Fruit fly (Drosophila melanogaster) whole organism, prepupa: ENCODE data around the gene btd.

Experiments
- Blimp-1 ChIP-seq: fragments of 200-800 bp; sonication (Bioruptor generic); optimal IDR thresholded peaks from 3 replicates; lab custom pipeline; 2017; ENCODE audit warnings: missing biosample characterization, missing genetic modification characterization, mild to moderate bottlenecking, moderate library complexity, missing genetic modification reagents
- CG10631 ChIP-seq: fragments of 200-800 bp; sonication (Bioruptor generic); optimal IDR thresholded peaks from 2 replicates; lab custom pipeline; 2016; ENCODE audit warnings: missing biosample characterization, missing genetic modification characterization
- CG15336 ChIP-seq: fragments of 200-800 bp; sonication (Bioruptor generic); IDR thresholded peaks from 2 replicates; pipeline ENCODE4 v1.3.6; 2022; ENCODE audit warnings: missing biosample characterization, missing genetic modification characterization
- CG1621 ChIP-seq: fragments of 200-800 bp; sonication (Bioruptor generic); optimal IDR thresholded peaks from 3 replicates; lab custom pipeline; 2018; ENCODE audit warnings: missing biosample characterization, mild to moderate bottlenecking, missing genetic modification characterization
- CG16779 ChIP-seq: fragments of 200-800 bp; sonication (Bioruptor generic); optimal IDR thresholded peaks from 3 replicates; lab custom pipeline; 2017; ENCODE audit warnings: missing biosample characterization, mild to moderate bottlenecking, missing genetic modification characterization
- CG3032 ChIP-seq: fragments of 200-800 bp; optimal IDR thresholded peaks from 2 replicates; lab custom pipeline; 2019; ENCODE audit warnings: missing biosample characterization, mild to moderate bottlenecking, missing genetic modification characterization, moderate library complexity
- CG32006 ChIP-seq: fragments of 200-800 bp; sonication (Bioruptor generic); optimal IDR thresholded peaks from 3 replicates; lab custom pipeline; 2017; ENCODE audit warnings: missing biosample characterization, mild to moderate bottlenecking, missing genetic modification characterization
- CG3919 ChIP-seq: fragments of 200-800 bp; sonication (Bioruptor generic); optimal IDR thresholded peaks from 3 replicates; lab custom pipeline; 2016; ENCODE audit warnings: missing biosample characterization, missing genetic modification characterization
- CG6163 ChIP-seq: fragments of 200-800 bp; sonication (Bioruptor generic); IDR thresholded peaks from 3 replicates; pipeline ENCODE4 v1.3.6; 2022; ENCODE audit warnings: missing biosample characterization, missing genetic modification characterization
- CG6276 ChIP-seq: fragments of 200-800 bp; sonication (Bioruptor generic); optimal IDR thresholded peaks from 2 replicates; lab custom pipeline; 2017; ENCODE audit warnings: missing biosample characterization, mild to moderate bottlenecking, missing genetic modification characterization
- CG6792 ChIP-seq: fragments of 200-800 bp; sonication (Bioruptor generic); optimal IDR thresholded peaks from 3 replicates; lab custom pipeline; 2016; ENCODE audit warnings: missing biosample characterization, missing genetic modification characterization
- CG6808 ChIP-seq: fragments of 200-800 bp; sonication (Bioruptor generic); optimal IDR thresholded peaks from 3 replicates; lab custom pipeline; 2017; ENCODE audit warnings: missing biosample characterization, missing genetic modification characterization, mild to moderate bottlenecking, moderate library complexity, missing genetic modification reagents
- CG6854 ChIP-seq: fragments of 200-800 bp; sonication (Bioruptor generic); optimal IDR thresholded peaks from 2 replicates; lab custom pipeline; 2017; ENCODE audit warnings: missing biosample characterization, mild to moderate bottlenecking, missing genetic modification characterization
- CG7368 ChIP-seq: fragments of 200-800 bp; sonication (Bioruptor generic); optimal IDR thresholded peaks from 3 replicates; lab custom pipeline; 2016; ENCODE audit warnings: missing biosample characterization, missing genetic modification characterization
- CG8119 ChIP-seq: fragments of 200-800 bp; sonication (Bioruptor generic); IDR thresholded peaks from 3 replicates; pipeline ENCODE4 v1.3.6; 2022; ENCODE audit warnings: missing biosample characterization, missing genetic modification characterization
- CG8632 ChIP-seq: fragments of 200-800 bp; sonication (Bioruptor generic); optimal IDR thresholded peaks from 3 replicates; lab custom pipeline; 2016; ENCODE audit warnings: missing biosample characterization, missing genetic modification characterization
- CG9139 ChIP-seq: fragments of 200-800 bp; sonication (Bioruptor generic); optimal IDR thresholded peaks from 3 replicates; lab custom pipeline; 2017; ENCODE audit warnings: missing biosample characterization, mild to moderate bottlenecking, missing genetic modification characterization
- Eip75B ChIP-seq: fragments of 200-800 bp; sonication (Bioruptor generic); optimal IDR thresholded peaks from 3 replicates; lab custom pipeline; 2016; ENCODE audit warnings: missing biosample characterization, missing genetic modification characterization
- Eip78C ChIP-seq: fragments of 200-800 bp; sonication (Bioruptor generic); peaks from one replicate; lab custom pipeline; 2016; ENCODE audit warnings: missing biosample characterization, missing genetic modification characterization
- Ets21C ChIP-seq: fragments of 200-800 bp; sonication (Bioruptor generic); optimal IDR thresholded peaks from 3 replicates; lab custom pipeline; 2016; ENCODE audit warnings: missing biosample characterization, missing genetic modification characterization
- Hr38 ChIP-seq: sonication (Bioruptor generic); optimal IDR thresholded peaks from 2 replicates; lab custom pipeline; 2016; ENCODE audit warnings: missing biosample characterization, missing genetic modification characterization
- Hr39 ChIP-seq: fragments of 200-800 bp; sonication (Bioruptor generic); optimal IDR thresholded peaks from 2 replicates; lab custom pipeline; 2016; ENCODE audit warnings: missing biosample characterization, missing genetic modification characterization
- Hr4 ChIP-seq: fragments of 200-800 bp; sonication (Bioruptor generic); optimal IDR thresholded peaks from 3 replicates; lab custom pipeline; 2016; ENCODE audit warnings: missing biosample characterization, missing genetic modification characterization
- Met ChIP-seq: fragments of 200-800 bp; sonication (Bioruptor generic); optimal IDR thresholded peaks from 3 replicates; lab custom pipeline; 2016; ENCODE audit warnings: missing biosample characterization, missing genetic modification characterization
- Smox ChIP-seq: fragments of 200-800 bp; sonication (Bioruptor generic); optimal IDR thresholded peaks from 3 replicates; lab custom pipeline; 2016; ENCODE audit warnings: missing biosample characterization, missing genetic modification characterization
- Sox102F ChIP-seq: fragments of 200-800 bp; sonication (Bioruptor generic); optimal IDR thresholded peaks from 2 replicates; lab custom pipeline; 2016; ENCODE audit warnings: missing biosample characterization, mild to moderate bottlenecking, missing genetic modification characterization
- Sox14 ChIP-seq: fragments of 200-800 bp; sonication (Bioruptor generic); optimal IDR thresholded peaks from 3 replicates; lab custom pipeline; 2016; ENCODE audit warnings: missing biosample characterization, missing genetic modification characterization
- Sox15 ChIP-seq: fragments of 200-800 bp; sonication (Bioruptor generic); optimal IDR thresholded peaks from 3 replicates; lab custom pipeline; 2016; ENCODE audit warnings: missing biosample characterization, missing genetic modification characterization
- achi ChIP-seq: fragments of 200-800 bp; sonication (Bioruptor generic); optimal IDR thresholded peaks from 3 replicates; lab custom pipeline; 2016; ENCODE audit warnings: missing biosample characterization, missing genetic modification characterization
- acj6 ChIP-seq: fragments of 200-800 bp; sonication (Bioruptor generic); optimal IDR thresholded peaks from 3 replicates; lab custom pipeline; 2016; ENCODE audit warnings: missing biosample characterization, missing genetic modification characterization
- cyc ChIP-seq: fragments of 200-800 bp; sonication (Bioruptor generic); optimal IDR thresholded peaks from 3 replicates; lab custom pipeline; 2016; ENCODE audit warnings: missing biosample characterization, missing genetic modification characterization
- dac ChIP-seq: fragments of 200-800 bp; sonication (Bioruptor generic); optimal IDR thresholded peaks from 2 replicates; lab custom pipeline; 2017; ENCODE audit warnings: missing biosample characterization, mild to moderate bottlenecking, missing genetic modification characterization
- dsx ChIP-seq: fragments of 200-800 bp; optimal IDR thresholded peaks from 3 replicates; lab custom pipeline; 2019; ENCODE audit warnings: missing biosample characterization, mild to moderate bottlenecking, missing genetic modification characterization, moderate library complexity; ENCODE audit not compliant: poor library complexity, severe bottlenecking
- eg ChIP-seq: fragments of 200-800 bp; sonication (Bioruptor generic); IDR thresholded peaks from 3 replicates; pipeline ENCODE4 v1.3.6; 2022; ENCODE audit warnings: missing biosample characterization, missing genetic modification characterization
- esn ChIP-seq: fragments of 200-800 bp; sonication (Bioruptor generic); optimal IDR thresholded peaks from 2 replicates; lab custom pipeline; 2016; ENCODE audit warnings: missing biosample characterization, mild to moderate bottlenecking, missing genetic modification characterization, moderate library complexity
- fd59A ChIP-seq: fragments of 200-800 bp; sonication (Bioruptor generic); optimal IDR thresholded peaks from 2 replicates; lab custom pipeline; 2017; ENCODE audit warnings: missing biosample characterization, mild to moderate bottlenecking, missing genetic modification characterization, missing genetic modification reagents
- fd85E ChIP-seq: fragments of 200-800 bp; sonication (Bioruptor generic); optimal IDR thresholded peaks from 3 replicates; lab custom pipeline; 2016; ENCODE audit warnings: missing biosample characterization, missing genetic modification characterization
- fkh ChIP-seq: fragments of 200-800 bp; sonication (Bioruptor generic); optimal IDR thresholded peaks from 3 replicates; lab custom pipeline; 2017; ENCODE audit warnings: missing biosample characterization, mild to moderate bottlenecking, missing genetic modification characterization, moderate library complexity
- lz ChIP-seq: fragments of 200-800 bp; sonication (Bioruptor generic); optimal IDR thresholded peaks from 3 replicates; lab custom pipeline; 2016; ENCODE audit warnings: missing biosample characterization, missing genetic modification characterization
- pdm3 ChIP-seq: fragments of 200-800 bp; sonication (Bioruptor generic); optimal IDR thresholded peaks from 3 replicates; lab custom pipeline; 2016; ENCODE audit warnings: missing biosample characterization, missing genetic modification characterization
- salr ChIP-seq, 2 experiments: fragments of 200-800 bp; sonication (Bioruptor generic); optimal IDR thresholded peaks; 3 replicates each; lab custom pipeline; 2016 to 2018; ENCODE audit warnings: missing biosample characterization in 2 of 2, missing genetic modification characterization in 2 of 2, mild to moderate bottlenecking in 1 of 2
- spab ChIP-seq: fragments of 200-800 bp; sonication (Bioruptor generic); optimal IDR thresholded peaks from 2 replicates; lab custom pipeline; 2017; ENCODE audit warnings: missing biosample characterization, mild to moderate bottlenecking, missing genetic modification characterization, missing genetic modification reagents
- ss ChIP-seq, 2 experiments: fragments of 200-800 bp; sonication (Bioruptor generic); optimal IDR thresholded peaks; 2 replicates in 1 of 2; 3 replicates in 1 of 2; lab custom pipeline; 2017 to 2018; ENCODE audit warnings: mild to moderate bottlenecking in 2 of 2, missing biosample characterization in 2 of 2, missing genetic modification characterization in 2 of 2, moderate library complexity in 1 of 2
- svp ChIP-seq: fragments of 200-800 bp; sonication (Bioruptor generic); peaks from one replicate; lab custom pipeline; 2016; ENCODE audit warnings: missing biosample characterization, missing genetic modification characterization
- topi ChIP-seq: fragments of 200-800 bp; sonication (Bioruptor generic); optimal IDR thresholded peaks from 3 replicates; lab custom pipeline; 2016; ENCODE audit warnings: missing biosample characterization, missing genetic modification characterization
- vri ChIP-seq: fragments of 200-800 bp; sonication (Bioruptor generic); optimal IDR thresholded peaks from 3 replicates; lab custom pipeline; 2016; ENCODE audit warnings: missing biosample characterization, mild to moderate bottlenecking, missing genetic modification characterization

btd gene

DNA sequence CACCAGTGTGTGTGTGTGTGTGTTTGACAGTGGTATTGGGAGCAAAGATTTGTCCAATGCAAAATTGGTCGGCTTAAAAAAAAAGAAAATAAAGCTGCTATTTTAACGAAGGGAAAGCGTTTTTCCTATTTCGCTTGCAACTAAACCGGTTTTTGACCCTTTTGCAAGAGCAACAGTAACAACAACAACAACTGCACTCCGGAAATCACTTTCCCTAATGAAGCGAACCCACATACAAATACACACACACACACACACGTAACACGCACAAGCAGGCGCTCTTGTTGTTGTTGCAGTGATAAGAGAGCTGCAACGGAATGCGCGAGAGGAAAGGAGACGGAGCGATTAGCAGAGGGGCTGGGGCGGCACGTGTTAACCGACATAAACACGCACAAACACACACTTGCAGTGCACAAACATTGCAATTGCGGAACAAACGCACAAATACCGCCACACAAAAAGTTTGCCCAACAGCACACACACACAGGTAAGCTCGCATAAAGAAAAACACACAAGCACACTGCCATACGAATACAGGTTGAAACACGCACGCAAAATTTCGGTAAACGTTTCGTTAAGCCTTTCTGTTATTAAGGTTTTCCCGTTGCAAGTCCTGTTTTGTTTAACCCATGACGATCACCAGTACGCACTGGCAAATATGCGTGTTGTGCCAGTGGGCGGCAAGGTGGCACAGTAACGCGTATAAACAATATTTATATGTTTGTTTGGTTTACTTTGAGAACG, 35.7 kb upstream of the btd start (continued):
- TF ChIP-seq lz (GFP tag; lab: Kevin White, UChicago) (peak; percentile 35), CG32006 (peak; percentile 16), CG15336 (GFP tag; lab: Robert Waterston, UW) (no peak), CG9139 (no peak), Blimp-1 (peak; percentile 95), CG6854 (GFP tag; lab: Kevin White, UChicago) (no peak), topi (GFP tag; lab: Kevin White, UChicago) (peak; percentile 30), esn (GFP tag; lab: Kevin White, UChicago) (peak; percentile 31), eg (GFP tag; lab: Robert Waterston, UW) (peak; percentile 19; the same call in 1 of the 3 replicates), Smox (GFP tag; lab: Kevin White, UChicago) (peak; percentile 50), CG6808 (GFP tag; lab: Kevin White, UChicago) (peak; percentile 13), CG8632 (GFP tag; lab: Kevin White, UChicago) (peak; percentile 19), CG6163 (GFP tag; lab: Robert Waterston, UW) (0 out of 3 replicates have a peak, but pooled peaks have one; percentile 44), CG8119 (GFP tag; lab: Robert Waterston, UW) (no peak), Sox102F (GFP tag; lab: Kevin White, UChicago) (peak; percentile 66), fd85E (GFP tag; lab: Kevin White, UChicago) (no peak), fd59A (GFP tag; lab: Kevin White, UChicago) (no peak), Sox14 (GFP tag; lab: Kevin White, UChicago) (peak; percentile 74), Sox15 (GFP tag; lab: Kevin White, UChicago) (no peak), CG6792 (GFP tag; lab: Kevin White, UChicago) (peak; percentile 29), Met (GFP tag; lab: Kevin White, UChicago) (peak; percentile 49), Ets21C (GFP tag; lab: Kevin White, UChicago) (peak; percentile 6), Eip75B (peak; percentile 14), CG16779 (tag; lab: Kevin White, UChicago) (no peak), dsx (GFP tag; lab: Kevin White, UChicago) (no peak), CG1621 (tag; lab: Kevin White, UChicago) (no peak), CG10631 (GFP tag; lab: Kevin White, UChicago) (no peak), Eip78C (GFP tag; lab: Kevin White, UChicago) (peak; percentile 70), fkh (GFP tag; lab: Kevin White, UChicago) (peak; percentile 32)

DNA sequence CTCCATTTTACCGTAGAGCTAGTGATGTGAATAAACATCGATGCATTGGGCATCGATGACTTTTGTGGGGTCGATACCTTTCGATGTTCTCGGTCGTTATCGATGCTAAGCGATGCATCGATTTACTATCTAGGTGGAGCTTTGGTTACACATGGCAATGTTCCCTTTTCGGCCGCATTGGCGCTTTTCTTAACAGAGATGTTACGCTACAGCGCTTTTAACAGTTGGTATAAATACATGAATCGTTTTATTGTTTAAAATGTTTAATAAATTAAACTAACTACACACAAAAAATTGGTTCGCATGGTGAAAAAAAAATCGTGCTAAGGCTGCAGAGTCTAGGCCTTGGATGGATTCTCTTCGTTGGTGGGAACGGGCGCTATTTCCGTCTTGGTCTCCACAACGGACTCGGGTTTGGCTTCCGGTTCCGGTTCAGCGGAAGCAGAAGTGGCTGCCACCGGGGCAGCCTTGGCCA, 35.1 kb upstream of the btd start, which contains the start of gene Ptpmeg2:
Gene Ptpmeg2 (minus strand): TSS at position 281 of the 475 bp plus-strand sequence.
- TF ChIP-seq CG6163 (GFP tag; lab: Robert Waterston, UW): peak; percentile 43; the same call in 1 of the 3 replicates
- peak; percentile 9 for TF ChIP-seq Sox102F (GFP tag; lab: Kevin White, UChicago)
- TF ChIP-seq Hr38: no peak
- peak; percentile 71 for TF ChIP-seq lz (GFP tag; lab: Kevin White, UChicago)
- peak; percentile 63 for TF ChIP-seq Hr39
- TF ChIP-seq pdm3 (GFP tag; lab: Kevin White, UChicago): peak; percentile 59
- peak; percentile 38 for TF ChIP-seq topi (GFP tag; lab: Kevin White, UChicago)
- no peak for TF ChIP-seq CG6276 (GFP tag; lab: Kevin White, UChicago)
- TF ChIP-seq ss (GFP tag; optimal IDR thresholded peaks at IDR 0.05; lab: Kevin White, UChicago): no peak
- peak; percentile 42 for TF ChIP-seq CG3032 (tag; lab: Kevin White, UChicago)
- no peak for TF ChIP-seq spab (GFP tag; lab: Kevin White, UChicago)
- TF ChIP-seq CG9139: no peak
- peak; percentile 24 for TF ChIP-seq CG6792 (GFP tag; lab: Kevin White, UChicago)
- TF ChIP-seq cyc: peak; percentile 72
- TF ChIP-seq vri: peak; percentile 30
- TF ChIP-seq achi (GFP tag; lab: Kevin White, UChicago): peak; percentile 28
- TF ChIP-seq Sox15 (GFP tag; lab: Kevin White, UChicago): no peak
- TF ChIP-seq Hr4 (GFP tag; lab: Kevin White, UChicago): peak; percentile 33
- TF ChIP-seq CG8632 (GFP tag; lab: Kevin White, UChicago): no peak
- TF ChIP-seq CG3919: peak; percentile 50
- no peak for TF ChIP-seq CG8119 (GFP tag; lab: Robert Waterston, UW)
- TF ChIP-seq Smox (GFP tag; lab: Kevin White, UChicago): peak; percentile 33
- peak; percentile 20 for TF ChIP-seq dac
- TF ChIP-seq CG7368: peak; percentile 10
- 0 out of 3 replicates have a peak, but pooled peaks have one; percentile 11 for TF ChIP-seq eg (GFP tag; lab: Robert Waterston, UW)
- TF ChIP-seq CG10631 (GFP tag; lab: Kevin White, UChicago): no peak
- TF ChIP-seq fkh (GFP tag; lab: Kevin White, UChicago): peak; percentile 44
- TF ChIP-seq fd85E (GFP tag; lab: Kevin White, UChicago): no peak
- no peak for TF ChIP-seq salr (GFP tag; optimal IDR thresholded peaks at IDR 0.05; lab: Kevin White, UChicago)
- TF ChIP-seq svp (GFP tag; lab: Kevin White, UChicago): peak; percentile 80
- TF ChIP-seq CG1621 (tag; lab: Kevin White, UChicago): peak; percentile 48
- peak; percentile 41 for TF ChIP-seq acj6 (GFP tag; lab: Kevin White, UChicago)
